Fruit fly (Drosophila melanogaster) whole organism, embryonic: Measurements from ENCODE around the gene CG3036.

Experiments used
- BEAF-32 ChIP-seq: fragments of 200-800 bp; sonication (Bioruptor generic); optimal IDR thresholded peaks from 3 replicates; lab custom pipeline; 2017; ENCODE audit warnings: missing biosample characterization, missing genetic modification characterization, mild to moderate bottlenecking, moderate library complexity, missing genetic modification reagents
- CG10267 ChIP-seq: fragments of 200-800 bp; sonication (Bioruptor generic); optimal IDR thresholded peaks from 2 replicates; lab custom pipeline; 2018; ENCODE audit warnings: missing biosample characterization, mild to moderate bottlenecking, missing genetic modification characterization, moderate library complexity
- CG15269 ChIP-seq: fragments of 200-800 bp; sonication (Bioruptor generic); optimal IDR thresholded peaks from 2 replicates; lab custom pipeline; 2018; ENCODE audit warnings: missing biosample characterization, mild to moderate bottlenecking, missing genetic modification characterization, moderate library complexity
- CG17568 ChIP-seq: fragments of 200-800 bp; sonication (Bioruptor generic); optimal IDR thresholded peaks from 2 replicates; lab custom pipeline; 2018; ENCODE audit warnings: missing biosample characterization, mild to moderate bottlenecking, missing genetic modification characterization, moderate library complexity
- CG18011 ChIP-seq: fragments of 200-800 bp; sonication (Bioruptor generic); optimal IDR thresholded peaks from 2 replicates; lab custom pipeline; 2017; ENCODE audit warnings: missing biosample characterization, missing genetic modification characterization, mild to moderate bottlenecking, moderate library complexity, missing genotype
- CG3847 ChIP-seq: fragments of 200-800 bp; sonication (Bioruptor generic); IDR thresholded peaks from 2 replicates; pipeline ENCODE4 v1.3.6; 2022; ENCODE audit warnings: missing biosample characterization, missing genetic modification characterization
- H15 ChIP-seq: fragments of 200-800 bp; sonication (Bioruptor generic); IDR thresholded peaks from 3 replicates; pipeline ENCODE4 v1.3.6; 2022; ENCODE audit warnings: missing biosample characterization, missing genetic modification characterization
- Hr51 ChIP-seq, 2 experiments: fragments of 200-800 bp; sonication (Bioruptor generic); optimal IDR thresholded peaks; 2 replicates in 1 of 2; 3 replicates in 1 of 2; lab custom pipeline; 2016 to 2018; ENCODE audit warnings: missing biosample characterization in 2 of 2, missing genetic modification characterization in 2 of 2, mild to moderate bottlenecking in 1 of 2, moderate library complexity in 1 of 2
- Jarid2 ChIP-seq: fragments of 200-800 bp; sonication (Bioruptor generic); optimal IDR thresholded peaks from 3 replicates; lab custom pipeline; 2017; ENCODE audit warnings: mild to moderate bottlenecking, missing biosample characterization, missing genetic modification reagents, missing genetic modification characterization
- Oli ChIP-seq: fragments of 200-800 bp; sonication (Bioruptor generic); optimal IDR thresholded peaks from 2 replicates; lab custom pipeline; 2018; ENCODE audit warnings: missing biosample characterization, mild to moderate bottlenecking, missing genetic modification characterization, moderate library complexity
- Sry-β ChIP-seq: fragments of 200-800 bp; sonication (Bioruptor generic); optimal IDR thresholded peaks from 2 replicates; lab custom pipeline; 2018; ENCODE audit warnings: missing biosample characterization, mild to moderate bottlenecking, missing genetic modification characterization, moderate library complexity
- br ChIP-seq: fragments of >200 bp; optimal IDR thresholded peaks from 2 replicates; lab custom pipeline; 2017
- lbe ChIP-seq: fragments of 200-800 bp; sonication (Bioruptor generic); optimal IDR thresholded peaks from 2 replicates; lab custom pipeline; 2016; ENCODE audit warnings: missing biosample characterization, mild to moderate bottlenecking, missing genetic modification characterization
- row ChIP-seq: fragments of 200-800 bp; sonication (Bioruptor generic); IDR thresholded peaks from 3 replicates; pipeline ENCODE4 v1.3.6; 2022; ENCODE audit warnings: missing biosample characterization, missing genetic modification characterization

DNA sequence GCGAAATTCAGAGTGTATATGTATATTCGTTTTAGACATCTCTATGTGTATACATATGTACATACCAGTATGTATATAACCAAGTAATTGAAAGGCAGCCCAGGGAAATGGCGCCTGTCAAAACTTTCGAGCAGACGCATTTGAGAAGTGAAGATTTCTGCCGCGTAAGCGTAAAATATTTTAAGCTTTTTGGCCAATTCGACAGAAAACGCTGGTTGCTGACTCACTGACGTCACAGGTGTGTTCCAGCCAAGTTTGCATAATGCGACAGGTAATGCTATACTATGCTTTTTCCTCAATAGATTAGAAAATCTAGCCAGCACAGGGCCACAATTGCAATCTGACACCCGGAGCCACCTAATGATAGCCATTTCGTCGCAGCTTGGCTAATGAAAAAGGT is 24.8 kb downstream of the CG3036 start:
- TF ChIP-seq row (GFP tag; lab: Robert Waterston, UW) (no peak), CG18011 (GFP tag; lab: Kevin White, UChicago) (no peak), Hr51 (GFP tag; optimal IDR thresholded peaks at IDR 0.05; lab: Kevin White, UChicago) (no peak), CG17568 (no peak), Oli (tag; lab: Kevin White, UChicago) (no peak), br (lab: Kevin White, UChicago) (no peak), BEAF-32 (GFP tag; lab: Kevin White, UChicago) (no peak), Jarid2 (GFP tag; lab: Kevin White, UChicago) (no peak), CG10267 (tag; lab: Kevin White, UChicago) (no peak), CG15269 (tag; lab: Kevin White, UChicago) (no peak), H15 (no peak), CG3847 (GFP tag; lab: Robert Waterston, UW) (no peak), Sry-β (GFP tag; lab: Kevin White, UChicago) (no peak), lbe (GFP tag; lab: Kevin White, UChicago) (no peak)
